Worm (Caenorhabditis elegans) whole organism, L4 larva: ENCODE results near the gene ptr-1.

Source experiments
- ama-1 ChIP-seq: fragments of 150-350 bp; optimal IDR thresholded peaks from 2 replicates; lab custom pipeline; 2014; ENCODE audit warnings: inconsistent platforms, mixed read lengths
- lin-15B ChIP-seq: fragments of 150-350 bp; sonication (generic microtip); optimal IDR thresholded peaks from 3 replicates; lab custom pipeline; 2014; ENCODE audit warnings: missing biosample characterization, missing genetic modification characterization

DNA sequence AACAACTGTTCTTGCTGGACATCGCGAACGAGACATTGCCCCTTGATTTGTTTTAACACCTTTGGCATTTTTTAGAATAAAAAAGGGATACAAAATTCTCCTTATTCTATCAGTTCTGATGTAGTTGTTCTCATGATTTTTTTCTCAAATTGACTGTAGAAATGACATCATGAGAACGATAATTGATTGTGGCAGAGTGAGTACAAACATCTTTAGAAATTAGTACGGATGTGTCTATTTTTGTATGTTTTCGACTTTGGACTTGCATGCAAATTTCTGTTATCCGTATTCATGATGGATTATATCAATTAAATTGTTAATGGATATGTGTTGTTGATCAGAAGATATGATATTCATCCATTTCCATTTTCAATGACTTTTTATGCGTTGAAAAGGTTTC, 33.4 kb downstream of the ptr-1 start:
- TF ChIP-seq lin-15B (no peak), ama-1 (lab: Kevin White, UChicago) (no peak)
